Fruit fly (Drosophila melanogaster): ENCODE results near the gene TrpA1.
A peak's percentile ranks its signal among the peaks of the same experiment; 100 is the strongest.

The TrpA1 gene

dm6 chr3L:8954648-8955033 lies 49.6 kb upstream of the TrpA1 start, which contains the start of gene GNBP3 (continued):
- peak; percentile 89 for TF ChIP-seq CG8632 (GFP tag; optimal IDR thresholded peaks at IDR 0.05)
- TF ChIP-seq Sox15 (GFP tag; optimal IDR thresholded peaks at IDR 0.05) = peak; percentile 79
- TF ChIP-seq CG31627 (GFP tag; optimal IDR thresholded peaks at IDR 0.05) = peak; percentile 89
- peak; percentile 95 for TF ChIP-seq CG3919 (GFP tag; optimal IDR thresholded peaks at IDR 0.05)
- TF ChIP-seq Blimp-1 (GFP tag; optimal IDR thresholded peaks at IDR 0.05) = peak; percentile 86
- TF ChIP-seq CG4318 (GFP tag; optimal IDR thresholded peaks at IDR 0.05) = no peak
- TF ChIP-seq fd59A (GFP tag; optimal IDR thresholded peaks at IDR 0.05) = peak; percentile 78
- peak; percentile 93 for TF ChIP-seq cyc (GFP tag; optimal IDR thresholded peaks at IDR 0.05)
- TF ChIP-seq CG6854 (GFP tag; optimal IDR thresholded peaks at IDR 0.05) = peak; percentile 95
- peak; percentile 94 for TF ChIP-seq Smox (GFP tag; optimal IDR thresholded peaks at IDR 0.05)
- TF ChIP-seq Eip75B (GFP tag; optimal IDR thresholded peaks at IDR 0.05) = peak; percentile 91
- TF ChIP-seq CG11294 (GFP tag; IDR thresholded peaks at IDR 0.05) = no peak; the same call in 1 of the 2 replicates
- TF ChIP-seq dac (GFP tag; optimal IDR thresholded peaks at IDR 0.05) = peak; percentile 75
- peak; percentile 84 for TF ChIP-seq Lpt (GFP tag; optimal IDR thresholded peaks at IDR 0.05)
- no peak for TF ChIP-seq CG6276 (GFP tag; optimal IDR thresholded peaks at IDR 0.05)
- peak; percentile 91 for TF ChIP-seq Sox14 (GFP tag; optimal IDR thresholded peaks at IDR 0.05)
- TF ChIP-seq Hr39 (GFP tag; optimal IDR thresholded peaks at IDR 0.05) = peak; percentile 87
- TF ChIP-seq CG1621 (tag; optimal IDR thresholded peaks at IDR 0.05) = peak; percentile 87
- TF ChIP-seq OdsH (GFP tag; optimal IDR thresholded peaks at IDR 0.05) = peak; percentile 91
- TF ChIP-seq achi (GFP tag; optimal IDR thresholded peaks at IDR 0.05) = peak; percentile 90

- no peak for TF ChIP-seq CG1621 (tag; optimal IDR thresholded peaks at IDR 0.05)
- peak; percentile 1 for TF ChIP-seq CG11762 (GFP tag; optimal IDR thresholded peaks at IDR 0.05; ENCODE audit: insufficient read depth)
- peak; percentile 69 for TF ChIP-seq Eip78C (GFP tag)
- no peak for TF ChIP-seq CG6163 (GFP tag; IDR thresholded peaks at IDR 0.05)
Measured at dm6 chr3L:8953962-8954647, 49.1 kb upstream of the TrpA1 start, which contains the start of the genes CG43783 and orb2. CG43783 (minus strand) TSS chr3L:8954272. orb2 (minus strand) TSS chr3L:8954463.

dm6 chr3L:8953199-8953956 lies 48.4 kb upstream of the TrpA1 start:
- TF ChIP-seq CG34406 (GFP tag; optimal IDR thresholded peaks at IDR 0.05) = peak; percentile 3
- no peak for TF ChIP-seq Blimp-1 (GFP tag; optimal IDR thresholded peaks at IDR 0.05)
- TF ChIP-seq CG8119 (GFP tag; IDR thresholded peaks at IDR 0.05) = peak; percentile 68; the same call in 2 of the 3 replicates
- TF ChIP-seq CG11902 (GFP tag; optimal IDR thresholded peaks at IDR 0.05) = no peak
- peak; percentile 7 for TF ChIP-seq fkh (GFP tag; optimal IDR thresholded peaks at IDR 0.05)
- TF ChIP-seq eg (GFP tag; IDR thresholded peaks at IDR 0.05) = peak; percentile 40; the same call in 2 of the 3 replicates
- peak; percentile 46 for TF ChIP-seq dsx (GFP tag; optimal IDR thresholded peaks at IDR 0.05; ENCODE audit: poor library complexity, severe bottlenecking)
- TF ChIP-seq CG1621 (tag; optimal IDR thresholded peaks at IDR 0.05) = peak; percentile 44
- TF ChIP-seq CG9139 (GFP tag; optimal IDR thresholded peaks at IDR 0.05) = peak; percentile 36
- peak; percentile 90 for TF ChIP-seq CG32006 (GFP tag; optimal IDR thresholded peaks at IDR 0.05)
- TF ChIP-seq CG10669 (GFP tag; optimal IDR thresholded peaks at IDR 0.05) = peak; percentile 67
- peak; percentile 10 for TF ChIP-seq CG6854 (GFP tag; optimal IDR thresholded peaks at IDR 0.05)
- peak; percentile 68 for TF ChIP-seq dac (GFP tag; optimal IDR thresholded peaks at IDR 0.05)
- TF ChIP-seq CG6276 (GFP tag; optimal IDR thresholded peaks at IDR 0.05) = peak; percentile 78
- peak; percentile 7 for TF ChIP-seq Smox (GFP tag; optimal IDR thresholded peaks at IDR 0.05)
- TF ChIP-seq acj6 (GFP tag; optimal IDR thresholded peaks at IDR 0.05) = peak; percentile 42
- TF ChIP-seq CG8632 (GFP tag; optimal IDR thresholded peaks at IDR 0.05) = peak; percentile 47
- TF ChIP-seq CG31627 (GFP tag; optimal IDR thresholded peaks at IDR 0.05) = peak; percentile 44
- TF ChIP-seq CG6163 (GFP tag; IDR thresholded peaks at IDR 0.05) = no peak; the same call in 2 of the 3 replicates
- peak; percentile 31 for TF ChIP-seq OdsH (GFP tag; optimal IDR thresholded peaks at IDR 0.05)
- TF ChIP-seq Ets21C (GFP tag; optimal IDR thresholded peaks at IDR 0.05) = peak; percentile 41
- peak in 1 of 2 experiments; percentile 60 for TF ChIP-seq salr (GFP tag; optimal IDR thresholded peaks at IDR 0.05)
- peak; percentile 72; the same call in 1 of the 2 replicates for TF ChIP-seq CG15336 (GFP tag; IDR thresholded peaks at IDR 0.05)
- TF ChIP-seq cyc (GFP tag; optimal IDR thresholded peaks at IDR 0.05) = peak; percentile 30
- TF ChIP-seq CG16779 (tag; optimal IDR thresholded peaks at IDR 0.05) = peak; percentile 80
- TF ChIP-seq Sox102F (GFP tag; optimal IDR thresholded peaks at IDR 0.05) = peak; percentile 68
- TF ChIP-seq CG6792 (GFP tag; optimal IDR thresholded peaks at IDR 0.05) = peak; percentile 55
- peak; percentile 72 for TF ChIP-seq Met (GFP tag; optimal IDR thresholded peaks at IDR 0.05)
- TF ChIP-seq pdm3 (GFP tag; optimal IDR thresholded peaks at IDR 0.05) = peak; percentile 63
- TF ChIP-seq CG11762 (GFP tag; optimal IDR thresholded peaks at IDR 0.05; ENCODE audit: insufficient read depth) = peak; percentile 38
- TF ChIP-seq vri (GFP tag; optimal IDR thresholded peaks at IDR 0.05) = peak; percentile 7
- TF ChIP-seq Sox14 (GFP tag; optimal IDR thresholded peaks at IDR 0.05) = peak; percentile 66
- peak; percentile 40 for TF ChIP-seq Lpt (GFP tag; optimal IDR thresholded peaks at IDR 0.05)
